Worm (Caenorhabditis elegans) whole organism, mixed stage, embryonic: ENCODE measurements around the gene mes-6.

Experiments
- ces-1 ChIP-seq: fragments of 150-350 bp; optimal IDR thresholded peaks from 2 replicates; lab custom pipeline; 2014; ENCODE audit warnings: missing biosample characterization, missing genetic modification reagents, missing genetic modification characterization
- lin-13 ChIP-seq: fragments of 150-350 bp; optimal IDR thresholded peaks from 2 replicates; lab custom pipeline; 2014; ENCODE audit warnings: missing biosample characterization, missing genetic modification characterization
- nhr-2 ChIP-seq: fragments of 150-350 bp; optimal IDR thresholded peaks from 2 replicates; lab custom pipeline; 2014; ENCODE audit warnings: missing biosample characterization, missing genetic modification characterization
- nhr-28 ChIP-seq: fragments of 150-350 bp; optimal IDR thresholded peaks from 2 replicates; lab custom pipeline; 2014; ENCODE audit warnings: missing biosample characterization, missing genetic modification characterization

ce11 chrIV:8462376-8462775, 48.7 kb upstream of the mes-6 start:
- no peak for TF ChIP-seq lin-13 (tag; lab: Kevin White, UChicago)
- no peak for TF ChIP-seq ces-1
- no peak for TF ChIP-seq nhr-2 (tag; lab: Kevin White, UChicago)
- TF ChIP-seq nhr-28 (tag; lab: Kevin White, UChicago), result no peak
